Worm (Caenorhabditis elegans) whole organism, young adult: ENCODE measurements around the gene F48F7.3.
A peak's percentile ranks its signal among the peaks of the same experiment; 100 is the strongest.

Experiments
- B0019.2 ChIP-seq: fragments of 200-800 bp; sonication (Bioruptor generic); conservative IDR thresholded peaks from 2 replicates; pipeline ENCODE4 v1.3.6; 2022; ENCODE audit warnings: missing genetic modification reagents, missing genetic modification characterization, missing compliant biosample characterization
- C17E4.6 ChIP-seq: fragments of 200-800 bp; sonication (Bioruptor generic); IDR thresholded peaks from 2 replicates; pipeline ENCODE4 v1.3.6; 2022; ENCODE audit warnings: missing genetic modification reagents, missing genetic modification characterization, missing compliant biosample characterization
- F10E7.11 ChIP-seq: sonication (generic microtip); optimal IDR thresholded peaks from 2 replicates; lab custom pipeline; 2017; ENCODE audit warnings: mild to moderate bottlenecking, missing genetic modification characterization, moderate library complexity, missing compliant biosample characterization
- F33H1.4 ChIP-seq: fragments of 200-800 bp; sonication (Bioruptor generic); IDR thresholded peaks from 2 replicates; pipeline ENCODE4 v1.3.6; 2022; ENCODE audit warnings: missing genetic modification reagents, missing genetic modification characterization, missing compliant biosample characterization
- F39B2.1 ChIP-seq: fragments of 200-800 bp; sonication (Bioruptor generic); IDR thresholded peaks from 2 replicates; pipeline ENCODE4 v1.3.6; 2022; ENCODE audit warnings: missing genetic modification reagents, missing genetic modification characterization, missing compliant biosample characterization
- F52B5.7 ChIP-seq: sonication (generic microtip); optimal IDR thresholded peaks from 2 replicates; lab custom pipeline; 2016; ENCODE audit warnings: mild to moderate bottlenecking, missing genetic modification characterization, missing compliant biosample characterization
- F57C9.4 ChIP-seq: sonication (generic microtip); optimal IDR thresholded peaks from 2 replicates; lab custom pipeline; 2017; ENCODE audit warnings: mild to moderate bottlenecking, missing genetic modification characterization, missing compliant biosample characterization
- K11D2.4 ChIP-seq: fragments of 200-800 bp; sonication (Bioruptor generic); IDR thresholded peaks from 2 replicates; pipeline ENCODE4 v1.3.6; 2022; ENCODE audit warnings: missing genetic modification reagents, missing genetic modification characterization, missing compliant biosample characterization
- K12H6.12 ChIP-seq: fragments of 200-800 bp; sonication (Bioruptor generic); optimal IDR thresholded peaks from 2 replicates; lab custom pipeline; 2018; ENCODE audit warnings: mild to moderate bottlenecking, missing genetic modification characterization, missing compliant biosample characterization
- T26A5.8 ChIP-seq: sonication (generic microtip); optimal IDR thresholded peaks from 2 replicates; lab custom pipeline; 2016; ENCODE audit warnings: missing genetic modification characterization, missing compliant biosample characterization
- Y56A3A.18 ChIP-seq: fragments of 200-800 bp; sonication (Bioruptor generic); IDR thresholded peaks from 2 replicates; pipeline ENCODE4 v1.3.6; 2022; ENCODE audit warnings: missing genetic modification reagents, missing genetic modification characterization, missing compliant biosample characterization
- Y67H2A.10 ChIP-seq: fragments of 200-800 bp; sonication (Bioruptor generic); conservative IDR thresholded peaks from 2 replicates; pipeline ENCODE4 v1.3.6; 2022; ENCODE audit warnings: missing genetic modification reagents, missing genetic modification characterization, missing compliant biosample characterization
- Y95B8A.8 ChIP-seq: fragments of 200-800 bp; sonication (Bioruptor generic); IDR thresholded peaks from 2 replicates; pipeline ENCODE4 v1.3.6; 2022; ENCODE audit warnings: missing genetic modification reagents, missing genetic modification characterization, missing compliant biosample characterization
- aptf-2 ChIP-seq: fragments of 200-800 bp; sonication (Bioruptor generic); conservative IDR thresholded peaks from 2 replicates; pipeline ENCODE4 v1.3.6; 2022; ENCODE audit warnings: missing genetic modification reagents, missing genetic modification characterization, missing compliant biosample characterization
- atf-7 ChIP-seq: sonication (generic microtip); optimal IDR thresholded peaks from 2 replicates; lab custom pipeline; 2017; ENCODE audit warnings: mild to moderate bottlenecking, missing genetic modification characterization, missing compliant biosample characterization
- attf-5 ChIP-seq: fragments of 200-800 bp; sonication (Bioruptor generic); optimal IDR thresholded peaks from 2 replicates; lab custom pipeline; 2018; ENCODE audit warnings: mild to moderate bottlenecking, missing genetic modification characterization, missing compliant biosample characterization
- bed-1 ChIP-seq: fragments of 200-800 bp; sonication (Bioruptor generic); IDR thresholded peaks from 2 replicates; pipeline ENCODE4 v1.3.6; 2022; ENCODE audit warnings: missing genetic modification reagents, missing genetic modification characterization, missing compliant biosample characterization
- cebp-1 ChIP-seq, 2 experiments: fragments of 200-800 bp in 1 of 2; sonication (Bioruptor generic) in 1 of 2; sonication (generic microtip) in 1 of 2; IDR thresholded peaks in 1 of 2; optimal IDR thresholded peaks in 1 of 2; 2 replicates each; pipeline versions ENCODE4 v1.3.6 to Lab custom; 2017 to 2022; ENCODE audit warnings: missing compliant biosample characterization in 2 of 2, missing genetic modification characterization in 2 of 2, mild to moderate bottlenecking in 1 of 2, missing genetic modification reagents in 1 of 2, moderate library complexity in 1 of 2
- ceh-27 ChIP-seq: fragments of 200-800 bp; sonication (Bioruptor generic); optimal IDR thresholded peaks from 2 replicates; lab custom pipeline; 2018; ENCODE audit warnings: mild to moderate bottlenecking, missing genetic modification characterization, moderate library complexity, missing compliant biosample characterization
- ceh-40 ChIP-seq: fragments of 200-800 bp; sonication (Bioruptor generic); IDR thresholded peaks from 2 replicates; pipeline ENCODE4 v1.3.6; 2022; ENCODE audit warnings: missing genetic modification characterization, missing compliant biosample characterization
- ceh-79 ChIP-seq: sonication (generic microtip); optimal IDR thresholded peaks from 2 replicates; lab custom pipeline; 2017; ENCODE audit warnings: mild to moderate bottlenecking, missing genetic modification characterization, missing compliant biosample characterization
- ceh-91 ChIP-seq: fragments of 200-800 bp; sonication (Bioruptor generic); IDR thresholded peaks from 2 replicates; pipeline ENCODE4 v1.3.6; 2022; ENCODE audit warnings: missing genetic modification reagents, missing genetic modification characterization, missing compliant biosample characterization
- chd-7 ChIP-seq: sonication (generic microtip); optimal IDR thresholded peaks from 2 replicates; lab custom pipeline; 2016; ENCODE audit warnings: mild to moderate bottlenecking, missing genetic modification characterization, moderate library complexity, missing compliant biosample characterization
- die-1 ChIP-seq: sonication (generic microtip); optimal IDR thresholded peaks from 2 replicates; lab custom pipeline; 2016; ENCODE audit warnings: missing genotype, mild to moderate bottlenecking, missing genetic modification characterization, missing compliant biosample characterization
- dox-1 ChIP-seq: fragments of 200-800 bp; sonication (Bioruptor generic); IDR thresholded peaks from 2 replicates; pipeline ENCODE4 v1.3.6; 2022; ENCODE audit warnings: missing genetic modification reagents, missing genetic modification characterization, missing compliant biosample characterization
- dpff-1 ChIP-seq: sonication (generic microtip); optimal IDR thresholded peaks from 2 replicates; lab custom pipeline; 2017; ENCODE audit warnings: mild to moderate bottlenecking, missing genetic modification characterization, missing compliant biosample characterization
- dpl-1 ChIP-seq: fragments of 150-350 bp; optimal IDR thresholded peaks from 2 replicates; lab custom pipeline; 2014; ENCODE audit warnings: missing biosample characterization, missing genetic modification reagents, missing genetic modification characterization
- efl-1 ChIP-seq: fragments of 150-350 bp; optimal IDR thresholded peaks from 2 replicates; lab custom pipeline; 2014; ENCODE audit warnings: missing biosample characterization, missing genetic modification reagents, missing genetic modification characterization
- egrh-3 ChIP-seq: fragments of 200-800 bp; sonication (Bioruptor generic); IDR thresholded peaks from 2 replicates; pipeline ENCODE4 v1.3.6; 2022; ENCODE audit warnings: missing genetic modification reagents, missing genetic modification characterization, missing compliant biosample characterization
- hlh-26 ChIP-seq: fragments of 200-800 bp; sonication (Bioruptor generic); conservative IDR thresholded peaks from 2 replicates; pipeline ENCODE4 v1.3.6; 2022; ENCODE audit warnings: missing genetic modification reagents, missing genetic modification characterization, missing compliant biosample characterization
- hmg-1.2 ChIP-seq: fragments of 200-800 bp; sonication (Bioruptor generic); IDR thresholded peaks from 2 replicates; pipeline ENCODE4 v1.3.6; 2022; ENCODE audit warnings: missing genetic modification reagents, missing genetic modification characterization, missing compliant biosample characterization
- lin-54 ChIP-seq: fragments of 200-800 bp; sonication (Bioruptor generic); optimal IDR thresholded peaks from 2 replicates; lab custom pipeline; 2018; ENCODE audit warnings: mild to moderate bottlenecking, missing genetic modification characterization, missing compliant biosample characterization
- madf-10 ChIP-seq: sonication (generic microtip); optimal IDR thresholded peaks from 2 replicates; lab custom pipeline; 2016; ENCODE audit warnings: mild to moderate bottlenecking, missing genetic modification characterization, missing compliant biosample characterization
- madf-3 ChIP-seq: fragments of 200-800 bp; sonication (Bioruptor generic); IDR thresholded peaks from 2 replicates; pipeline ENCODE4 v1.3.6; 2022; ENCODE audit warnings: missing genetic modification reagents, missing genetic modification characterization, missing compliant biosample characterization
- madf-6 ChIP-seq: fragments of 200-800 bp; sonication (Bioruptor generic); IDR thresholded peaks from 2 replicates; pipeline ENCODE4 v1.3.6; 2022; ENCODE audit warnings: missing genetic modification reagents, missing genetic modification characterization, missing compliant biosample characterization
- mcd-1 ChIP-seq: fragments of 200-800 bp; sonication (Bioruptor generic); IDR thresholded peaks from 2 replicates; pipeline ENCODE4 v1.3.6; 2022; ENCODE audit warnings: missing genetic modification reagents, missing genetic modification characterization, missing compliant biosample characterization
- mes-4 ChIP-seq: sonication (generic microtip); optimal IDR thresholded peaks from 2 replicates; lab custom pipeline; 2016; ENCODE audit warnings: missing genotype, missing genetic modification characterization, missing compliant biosample characterization
- mxl-1 ChIP-seq: sonication (generic microtip); optimal IDR thresholded peaks from 2 replicates; lab custom pipeline; 2016; ENCODE audit warnings: missing genetic modification characterization, missing compliant biosample characterization
- nfya-2 ChIP-seq: fragments of 200-800 bp; sonication (Bioruptor generic); IDR thresholded peaks from 2 replicates; pipeline ENCODE4 v1.3.6; 2022; ENCODE audit warnings: missing genetic modification reagents, missing genetic modification characterization, missing compliant biosample characterization
- nfyb-1 ChIP-seq: fragments of 200-800 bp; sonication (Bioruptor generic); IDR thresholded peaks from 2 replicates; pipeline ENCODE4 v1.3.6; 2022; ENCODE audit warnings: missing genetic modification reagents, missing genetic modification characterization, missing compliant biosample characterization
- nhr-80 ChIP-seq: sonication (generic microtip); optimal IDR thresholded peaks from 2 replicates; lab custom pipeline; 2016; ENCODE audit warnings: missing genetic modification characterization, missing compliant biosample characterization
- nhr-90 ChIP-seq: sonication (generic microtip); optimal IDR thresholded peaks from 2 replicates; lab custom pipeline; 2016; ENCODE audit warnings: missing genotype, mild to moderate bottlenecking, missing genetic modification characterization, missing compliant biosample characterization
- repo-1 ChIP-seq: sonication (generic microtip); optimal IDR thresholded peaks from 2 replicates; lab custom pipeline; 2017; ENCODE audit warnings: mild to moderate bottlenecking, missing genetic modification characterization, missing compliant biosample characterization
- sea-2 ChIP-seq: fragments of 200-800 bp; sonication (Bioruptor generic); IDR thresholded peaks from 2 replicates; pipeline ENCODE4 v1.3.6; 2022; ENCODE audit warnings: missing genetic modification characterization, missing compliant biosample characterization
- snpc-4 ChIP-seq, 5 experiments: fragments of 150-350 bp in 1 of 5; sonication (generic microtip) in 4 of 5; optimal IDR thresholded peaks; 2 replicates each; lab custom pipeline; 2014 to 2018; ENCODE audit warnings: missing genetic modification characterization in 5 of 5, missing biosample characterization in 3 of 5, antibody characterized with exemption in 2 of 5, mild to moderate bottlenecking in 2 of 5, missing compliant biosample characterization in 2 of 5, missing genotype in 2 of 5, moderate library complexity in 2 of 5, missing genetic modification reagents in 1 of 5
- tbx-9 ChIP-seq: sonication (generic microtip); optimal IDR thresholded peaks from 2 replicates; lab custom pipeline; 2016; ENCODE audit warnings: borderline replicate concordance, missing genetic modification characterization, inconsistent platforms, missing compliant biosample characterization
- zfh-2 ChIP-seq: fragments of 200-800 bp; sonication (Bioruptor generic); conservative IDR thresholded peaks from 2 replicates; pipeline ENCODE4 v1.3.6; 2022; ENCODE audit warnings: missing genetic modification reagents, missing genetic modification characterization, missing compliant biosample characterization
- ztf-18 ChIP-seq: sonication (generic microtip); optimal IDR thresholded peaks from 2 replicates; lab custom pipeline; 2016; ENCODE audit warnings: missing genotype, mild to moderate bottlenecking, missing genetic modification characterization, missing compliant biosample characterization
- ztf-3 ChIP-seq: fragments of 200-800 bp; sonication (Bioruptor generic); optimal IDR thresholded peaks from 2 replicates; lab custom pipeline; 2018; ENCODE audit warnings: mild to moderate bottlenecking, missing genetic modification characterization, missing compliant biosample characterization

Gene F48F7.3

ce11 chrX:13945524-13945923, 17.8 kb upstream of the F48F7.3 start:
- TF ChIP-seq ceh-91 (GFP tag; lab: Robert Waterston, UW) (no peak), efl-1 (GFP tag; lab: Kevin White, UChicago) (no peak), zfh-2 (GFP tag; lab: Robert Waterston, UW) (peak; percentile 95), egrh-3 (no peak), Y95B8A.8 (GFP tag; lab: Robert Waterston, UW) (no peak), nfyb-1 (GFP tag; lab: Robert Waterston, UW) (0 out of 2 replicates have a peak, but pooled peaks have one; percentile 67), ceh-40 (GFP tag; lab: Robert Waterston, UW) (no peak), cebp-1 (GFP tag; IDR thresholded peaks at IDR 0.05; lab: Robert Waterston, UW) (0 out of 2 replicates have a peak, but pooled peaks have one; percentile 17), cebp-1 (tag; optimal IDR thresholded peaks at IDR 0.05; lab: Kevin White, UChicago) (peak; percentile 63), bed-1 (GFP tag; lab: Robert Waterston, UW) (no peak), snpc-4 (GFP tag; optimal IDR thresholded peaks at IDR 0.05; lab: Kevin White, UChicago) (peak; percentile 85), snpc-4 (tag; optimal IDR thresholded peaks at IDR 0.05; lab: Kevin White, UChicago) (peak in 3 of 4 experiments; percentile 79 to 85 (median 83)), T26A5.8 (tag; lab: Kevin White, UChicago) (no peak), F39B2.1 (no peak), mxl-1 (no peak), ztf-18 (tag; lab: Kevin White, UChicago) (no peak), die-1 (tag; lab: Kevin White, UChicago) (no peak), nfya-2 (GFP tag; lab: Robert Waterston, UW) (no peak), tbx-9 (no peak), Y67H2A.10 (GFP tag; lab: Robert Waterston, UW) (no peak), F10E7.11 (no peak), Y56A3A.18 (GFP tag; lab: Robert Waterston, UW) (no peak), F33H1.4 (GFP tag; lab: Robert Waterston, UW) (no peak), nhr-90 (tag; lab: Kevin White, UChicago) (no peak), hmg-1.2 (peak; percentile 46; the same call in 1 of the 2 replicates), F52B5.7 (tag; lab: Kevin White, UChicago) (no peak), ceh-79 (tag; lab: Kevin White, UChicago) (no peak), ceh-27 (GFP tag; lab: Kevin White, UChicago) (peak; percentile 67), K12H6.12 (tag; lab: Kevin White, UChicago) (peak; percentile 84), dpff-1 (tag; lab: Kevin White, UChicago) (no peak), ztf-3 (GFP tag; lab: Kevin White, UChicago) (no peak), mcd-1 (GFP tag; lab: Robert Waterston, UW) (peak; percentile 28; the same call in 1 of the 2 replicates), mes-4 (no peak), dpl-1 (GFP tag; lab: Kevin White, UChicago) (no peak), madf-3 (GFP tag; lab: Robert Waterston, UW) (0 out of 2 replicates have a peak, but pooled peaks have one; percentile 49), atf-7 (tag; lab: Kevin White, UChicago) (no peak), aptf-2 (GFP tag; lab: Robert Waterston, UW) (no peak), K11D2.4 (GFP tag; lab: Robert Waterston, UW) (0 out of 2 replicates have a peak, but pooled peaks have one; percentile 54), B0019.2 (GFP tag; lab: Robert Waterston, UW) (no peak), chd-7 (tag; lab: Kevin White, UChicago) (no peak), hlh-26 (GFP tag; lab: Robert Waterston, UW) (no peak), C17E4.6 (GFP tag; lab: Robert Waterston, UW) (no peak), madf-10 (tag; lab: Kevin White, UChicago) (peak; percentile 41), madf-6 (GFP tag; lab: Robert Waterston, UW) (no peak), dox-1 (GFP tag; lab: Robert Waterston, UW) (peak; percentile 53), lin-54 (GFP tag; lab: Kevin White, UChicago) (no peak), sea-2 (no peak), repo-1 (tag; lab: Kevin White, UChicago) (no peak), nhr-80 (tag; lab: Kevin White, UChicago) (peak; percentile 2), F57C9.4 (tag; lab: Kevin White, UChicago) (no peak), attf-5 (GFP tag; lab: Kevin White, UChicago) (peak; percentile 46)
